Fruit fly (Drosophila melanogaster) whole organism, prepupa: ENCODE results near the gene ect.

ENCODE experiments used
- CG10631 ChIP-seq: fragments of 200-800 bp; sonication (Bioruptor generic); optimal IDR thresholded peaks from 2 replicates; lab custom pipeline; 2016; ENCODE audit warnings: missing biosample characterization, missing genetic modification characterization
- CG10669 ChIP-seq: fragments of 200-800 bp; sonication (Bioruptor generic); optimal IDR thresholded peaks from 3 replicates; lab custom pipeline; 2018; ENCODE audit warnings: missing biosample characterization, mild to moderate bottlenecking, missing genetic modification characterization, moderate library complexity
- CG11294 ChIP-seq: fragments of 200-800 bp; sonication (Bioruptor generic); IDR thresholded peaks from 2 replicates; pipeline ENCODE4 v1.3.6; 2022; ENCODE audit warnings: missing biosample characterization, missing genetic modification characterization
- CG11762 ChIP-seq: fragments of 200-800 bp; sonication (Bioruptor generic); optimal IDR thresholded peaks from 3 replicates; lab custom pipeline; 2016; ENCODE audit warnings: missing biosample characterization, missing genetic modification characterization; ENCODE audit not compliant: insufficient read depth
- CG11902 ChIP-seq: fragments of 200-800 bp; sonication (Bioruptor generic); optimal IDR thresholded peaks from 3 replicates; lab custom pipeline; 2016; ENCODE audit warnings: missing biosample characterization, missing genetic modification characterization
- CG15336 ChIP-seq: fragments of 200-800 bp; sonication (Bioruptor generic); IDR thresholded peaks from 2 replicates; pipeline ENCODE4 v1.3.6; 2022; ENCODE audit warnings: missing biosample characterization, missing genetic modification characterization
- CG16779 ChIP-seq: fragments of 200-800 bp; sonication (Bioruptor generic); optimal IDR thresholded peaks from 3 replicates; lab custom pipeline; 2017; ENCODE audit warnings: missing biosample characterization, mild to moderate bottlenecking, missing genetic modification characterization
- CG3032 ChIP-seq: fragments of 200-800 bp; optimal IDR thresholded peaks from 2 replicates; lab custom pipeline; 2019; ENCODE audit warnings: missing biosample characterization, mild to moderate bottlenecking, missing genetic modification characterization, moderate library complexity
- CG31627 ChIP-seq: fragments of 200-800 bp; sonication (Bioruptor generic); optimal IDR thresholded peaks from 3 replicates; lab custom pipeline; 2016; ENCODE audit warnings: missing biosample characterization, missing genetic modification characterization
- CG32006 ChIP-seq: fragments of 200-800 bp; sonication (Bioruptor generic); optimal IDR thresholded peaks from 3 replicates; lab custom pipeline; 2017; ENCODE audit warnings: missing biosample characterization, mild to moderate bottlenecking, missing genetic modification characterization
- CG34406 ChIP-seq: fragments of 200-800 bp; sonication (Bioruptor generic); optimal IDR thresholded peaks from 3 replicates; lab custom pipeline; 2016; ENCODE audit warnings: missing biosample characterization, missing genetic modification characterization
- CG3919 ChIP-seq: fragments of 200-800 bp; sonication (Bioruptor generic); optimal IDR thresholded peaks from 3 replicates; lab custom pipeline; 2016; ENCODE audit warnings: missing biosample characterization, missing genetic modification characterization
- CG4318 ChIP-seq: fragments of 200-800 bp; sonication (Bioruptor generic); optimal IDR thresholded peaks from 3 replicates; lab custom pipeline; 2017; ENCODE audit warnings: missing biosample characterization, mild to moderate bottlenecking, missing genetic modification characterization
- CG6163 ChIP-seq: fragments of 200-800 bp; sonication (Bioruptor generic); IDR thresholded peaks from 3 replicates; pipeline ENCODE4 v1.3.6; 2022; ENCODE audit warnings: missing biosample characterization, missing genetic modification characterization
- CG6792 ChIP-seq: fragments of 200-800 bp; sonication (Bioruptor generic); optimal IDR thresholded peaks from 3 replicates; lab custom pipeline; 2016; ENCODE audit warnings: missing biosample characterization, missing genetic modification characterization
- CG6808 ChIP-seq: fragments of 200-800 bp; sonication (Bioruptor generic); optimal IDR thresholded peaks from 3 replicates; lab custom pipeline; 2017; ENCODE audit warnings: missing biosample characterization, missing genetic modification characterization, mild to moderate bottlenecking, moderate library complexity, missing genetic modification reagents
- CG6854 ChIP-seq: fragments of 200-800 bp; sonication (Bioruptor generic); optimal IDR thresholded peaks from 2 replicates; lab custom pipeline; 2017; ENCODE audit warnings: missing biosample characterization, mild to moderate bottlenecking, missing genetic modification characterization
- CG8119 ChIP-seq: fragments of 200-800 bp; sonication (Bioruptor generic); IDR thresholded peaks from 3 replicates; pipeline ENCODE4 v1.3.6; 2022; ENCODE audit warnings: missing biosample characterization, missing genetic modification characterization
- CG8319 ChIP-seq: fragments of 200-800 bp; sonication (Bioruptor generic); optimal IDR thresholded peaks from 3 replicates; lab custom pipeline; 2016; ENCODE audit warnings: missing biosample characterization, missing genetic modification characterization
- CG8632 ChIP-seq: fragments of 200-800 bp; sonication (Bioruptor generic); optimal IDR thresholded peaks from 3 replicates; lab custom pipeline; 2016; ENCODE audit warnings: missing biosample characterization, missing genetic modification characterization
- CG9139 ChIP-seq: fragments of 200-800 bp; sonication (Bioruptor generic); optimal IDR thresholded peaks from 3 replicates; lab custom pipeline; 2017; ENCODE audit warnings: missing biosample characterization, mild to moderate bottlenecking, missing genetic modification characterization
- Eip78C ChIP-seq: fragments of 200-800 bp; sonication (Bioruptor generic); peaks from one replicate; lab custom pipeline; 2016; ENCODE audit warnings: missing biosample characterization, missing genetic modification characterization
- Eip93F ChIP-seq: fragments of 200-800 bp; sonication (Bioruptor generic); optimal IDR thresholded peaks from 2 replicates; lab custom pipeline; 2016; ENCODE audit warnings: missing biosample characterization, mild to moderate bottlenecking, missing genetic modification characterization
- Ets21C ChIP-seq: fragments of 200-800 bp; sonication (Bioruptor generic); optimal IDR thresholded peaks from 3 replicates; lab custom pipeline; 2016; ENCODE audit warnings: missing biosample characterization, missing genetic modification characterization
- Ets96B ChIP-seq: fragments of 200-800 bp; optimal IDR thresholded peaks from 2 replicates; lab custom pipeline; 2019; ENCODE audit warnings: missing biosample characterization, mild to moderate bottlenecking, missing genetic modification characterization, moderate library complexity
- Gug ChIP-seq: fragments of 200-800 bp; sonication (Bioruptor generic); IDR thresholded peaks from 2 replicates; pipeline ENCODE4 v1.3.6; 2022; ENCODE audit warnings: missing biosample characterization, missing genetic modification characterization
- Hr39 ChIP-seq: fragments of 200-800 bp; sonication (Bioruptor generic); optimal IDR thresholded peaks from 2 replicates; lab custom pipeline; 2016; ENCODE audit warnings: missing biosample characterization, missing genetic modification characterization
- Hr4 ChIP-seq: fragments of 200-800 bp; sonication (Bioruptor generic); optimal IDR thresholded peaks from 3 replicates; lab custom pipeline; 2016; ENCODE audit warnings: missing biosample characterization, missing genetic modification characterization
- Lpt ChIP-seq: fragments of 200-800 bp; sonication (Bioruptor generic); optimal IDR thresholded peaks from 3 replicates; lab custom pipeline; 2016; ENCODE audit warnings: missing biosample characterization, missing genetic modification characterization
- Met ChIP-seq: fragments of 200-800 bp; sonication (Bioruptor generic); optimal IDR thresholded peaks from 3 replicates; lab custom pipeline; 2016; ENCODE audit warnings: missing biosample characterization, missing genetic modification characterization
- OdsH ChIP-seq: fragments of 200-800 bp; sonication (Bioruptor generic); optimal IDR thresholded peaks from 3 replicates; lab custom pipeline; 2016; ENCODE audit warnings: missing biosample characterization, missing genetic modification characterization
- Smox ChIP-seq: fragments of 200-800 bp; sonication (Bioruptor generic); optimal IDR thresholded peaks from 3 replicates; lab custom pipeline; 2016; ENCODE audit warnings: missing biosample characterization, missing genetic modification characterization
- Sox102F ChIP-seq: fragments of 200-800 bp; sonication (Bioruptor generic); optimal IDR thresholded peaks from 2 replicates; lab custom pipeline; 2016; ENCODE audit warnings: missing biosample characterization, mild to moderate bottlenecking, missing genetic modification characterization
- Sox15 ChIP-seq: fragments of 200-800 bp; sonication (Bioruptor generic); optimal IDR thresholded peaks from 3 replicates; lab custom pipeline; 2016; ENCODE audit warnings: missing biosample characterization, missing genetic modification characterization
- achi ChIP-seq: fragments of 200-800 bp; sonication (Bioruptor generic); optimal IDR thresholded peaks from 3 replicates; lab custom pipeline; 2016; ENCODE audit warnings: missing biosample characterization, missing genetic modification characterization
- acj6 ChIP-seq: fragments of 200-800 bp; sonication (Bioruptor generic); optimal IDR thresholded peaks from 3 replicates; lab custom pipeline; 2016; ENCODE audit warnings: missing biosample characterization, missing genetic modification characterization
- dac ChIP-seq: fragments of 200-800 bp; sonication (Bioruptor generic); optimal IDR thresholded peaks from 2 replicates; lab custom pipeline; 2017; ENCODE audit warnings: missing biosample characterization, mild to moderate bottlenecking, missing genetic modification characterization
- dsx ChIP-seq: fragments of 200-800 bp; optimal IDR thresholded peaks from 3 replicates; lab custom pipeline; 2019; ENCODE audit warnings: missing biosample characterization, mild to moderate bottlenecking, missing genetic modification characterization, moderate library complexity; ENCODE audit not compliant: poor library complexity, severe bottlenecking
- eg ChIP-seq: fragments of 200-800 bp; sonication (Bioruptor generic); IDR thresholded peaks from 3 replicates; pipeline ENCODE4 v1.3.6; 2022; ENCODE audit warnings: missing biosample characterization, missing genetic modification characterization
- fd85E ChIP-seq: fragments of 200-800 bp; sonication (Bioruptor generic); optimal IDR thresholded peaks from 3 replicates; lab custom pipeline; 2016; ENCODE audit warnings: missing biosample characterization, missing genetic modification characterization
- fkh ChIP-seq: fragments of 200-800 bp; sonication (Bioruptor generic); optimal IDR thresholded peaks from 3 replicates; lab custom pipeline; 2017; ENCODE audit warnings: missing biosample characterization, mild to moderate bottlenecking, missing genetic modification characterization, moderate library complexity
- lz ChIP-seq: fragments of 200-800 bp; sonication (Bioruptor generic); optimal IDR thresholded peaks from 3 replicates; lab custom pipeline; 2016; ENCODE audit warnings: missing biosample characterization, missing genetic modification characterization
- net ChIP-seq: fragments of 200-800 bp; sonication (Bioruptor generic); optimal IDR thresholded peaks from 3 replicates; lab custom pipeline; 2016; ENCODE audit warnings: missing biosample characterization, missing genetic modification characterization
- pdm3 ChIP-seq: fragments of 200-800 bp; sonication (Bioruptor generic); optimal IDR thresholded peaks from 3 replicates; lab custom pipeline; 2016; ENCODE audit warnings: missing biosample characterization, missing genetic modification characterization
- ss ChIP-seq, 2 experiments: fragments of 200-800 bp; sonication (Bioruptor generic); optimal IDR thresholded peaks; 2 replicates in 1 of 2; 3 replicates in 1 of 2; lab custom pipeline; 2017 to 2018; ENCODE audit warnings: mild to moderate bottlenecking in 2 of 2, missing biosample characterization in 2 of 2, missing genetic modification characterization in 2 of 2, moderate library complexity in 1 of 2
- svp ChIP-seq: fragments of 200-800 bp; sonication (Bioruptor generic); peaks from one replicate; lab custom pipeline; 2016; ENCODE audit warnings: missing biosample characterization, missing genetic modification characterization
- topi ChIP-seq: fragments of 200-800 bp; sonication (Bioruptor generic); optimal IDR thresholded peaks from 3 replicates; lab custom pipeline; 2016; ENCODE audit warnings: missing biosample characterization, missing genetic modification characterization
- vri ChIP-seq: fragments of 200-800 bp; sonication (Bioruptor generic); optimal IDR thresholded peaks from 3 replicates; lab custom pipeline; 2016; ENCODE audit warnings: missing biosample characterization, mild to moderate bottlenecking, missing genetic modification characterization

ect gene

DNA sequence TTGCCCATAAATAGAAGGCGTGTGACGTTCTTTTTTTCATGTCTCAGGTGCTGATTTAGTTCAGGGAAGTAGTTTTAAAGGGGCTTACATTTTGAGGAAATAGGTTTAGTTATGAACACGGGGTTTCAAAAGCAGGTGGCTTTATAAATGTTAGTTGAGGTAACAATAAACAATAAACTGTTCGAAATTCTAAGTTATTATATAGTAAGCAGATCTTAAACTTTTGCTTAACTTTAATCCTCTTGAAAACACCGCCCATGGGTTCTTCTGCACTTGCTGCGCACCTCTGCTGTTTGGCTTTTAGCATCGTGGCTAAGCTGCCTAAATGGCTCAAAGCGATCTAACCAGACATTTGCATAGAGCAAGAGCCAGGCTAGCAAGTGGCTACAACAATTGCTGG is 28.9 kb upstream of the ect start:
- TF ChIP-seq CG6163 (peak; percentile 36; the same call in 2 of the 3 replicates), CG6808 (GFP tag; lab: Kevin White, UChicago) (no peak), Lpt (no peak), dsx (GFP tag; lab: Kevin White, UChicago) (no peak), CG3919 (GFP tag; lab: Kevin White, UChicago) (no peak), eg (no peak), CG15336 (peak; percentile 43), achi (no peak), CG3032 (tag; lab: Kevin White, UChicago) (no peak), Sox15 (GFP tag; lab: Kevin White, UChicago) (no peak), ss (GFP tag; optimal IDR thresholded peaks at IDR 0.05; lab: Kevin White, UChicago) (no peak), Ets96B (tag; lab: Kevin White, UChicago) (no peak), OdsH (no peak), Gug (GFP tag; lab: Robert Waterston, UW) (0 out of 2 replicates have a peak, but pooled peaks have one; percentile 24), CG8119 (GFP tag; lab: Robert Waterston, UW) (no peak), pdm3 (peak; percentile 15), CG6792 (GFP tag; lab: Kevin White, UChicago) (no peak), fkh (no peak), CG8319 (GFP tag; lab: Kevin White, UChicago) (no peak), CG10631 (GFP tag; lab: Kevin White, UChicago) (no peak), CG34406 (GFP tag; lab: Kevin White, UChicago) (no peak), CG11294 (GFP tag; lab: Robert Waterston, UW) (peak; percentile 32; the same call in 1 of the 2 replicates), Hr39 (GFP tag; lab: Kevin White, UChicago) (no peak), Eip78C (GFP tag; lab: Kevin White, UChicago) (no peak), CG16779 (no peak), CG8632 (GFP tag; lab: Kevin White, UChicago) (no peak), Ets21C (GFP tag; lab: Kevin White, UChicago) (no peak), CG9139 (GFP tag; lab: Kevin White, UChicago) (no peak), svp (GFP tag; lab: Kevin White, UChicago) (no peak), CG32006 (GFP tag; lab: Kevin White, UChicago) (peak; percentile 49), acj6 (GFP tag; lab: Kevin White, UChicago) (no peak), CG6854 (GFP tag; lab: Kevin White, UChicago) (no peak), CG11762 (no peak), CG4318 (GFP tag; lab: Kevin White, UChicago) (peak; percentile 4), Sox102F (GFP tag; lab: Kevin White, UChicago) (no peak), Smox (GFP tag; lab: Kevin White, UChicago) (no peak), Met (GFP tag; lab: Kevin White, UChicago) (no peak), Hr4 (GFP tag; lab: Kevin White, UChicago) (peak; percentile 11), dac (GFP tag; lab: Kevin White, UChicago) (no peak), fd85E (GFP tag; lab: Kevin White, UChicago) (no peak), topi (no peak), lz (no peak), CG10669 (GFP tag; lab: Kevin White, UChicago) (no peak)

- TF ChIP-seq CG11294 (GFP tag; lab: Robert Waterston, UW) (no peak), CG6792 (GFP tag; lab: Kevin White, UChicago) (peak; percentile 28), OdsH (peak; percentile 23), pdm3 (peak; percentile 13), CG11762 (no peak), CG31627 (peak; percentile 39), fd85E (GFP tag; lab: Kevin White, UChicago) (no peak), CG9139 (GFP tag; lab: Kevin White, UChicago) (no peak), Ets21C (GFP tag; lab: Kevin White, UChicago) (peak; percentile 23), Eip93F (GFP tag; lab: Kevin White, UChicago) (no peak), CG32006 (GFP tag; lab: Kevin White, UChicago) (no peak), Gug (GFP tag; lab: Robert Waterston, UW) (no peak), Hr39 (GFP tag; lab: Kevin White, UChicago) (peak; percentile 39), Ets96B (tag; lab: Kevin White, UChicago) (peak; percentile 36), CG11902 (GFP tag; lab: Kevin White, UChicago) (no peak), topi (peak; percentile 31), CG15336 (no peak), CG6808 (GFP tag; lab: Kevin White, UChicago) (peak; percentile 8), CG8632 (GFP tag; lab: Kevin White, UChicago) (no peak), CG10669 (GFP tag; lab: Kevin White, UChicago) (peak; percentile 40), vri (GFP tag; lab: Kevin White, UChicago) (peak; percentile 14), CG3032 (tag; lab: Kevin White, UChicago) (peak; percentile 25), acj6 (GFP tag; lab: Kevin White, UChicago) (peak; percentile 4), Eip78C (GFP tag; lab: Kevin White, UChicago) (peak; percentile 67), net (GFP tag; lab: Kevin White, UChicago) (no peak), eg (0 out of 3 replicates have a peak, but pooled peaks have one; percentile 16), Sox15 (GFP tag; lab: Kevin White, UChicago) (no peak), fkh (no peak)
These were observed 25.5 kb upstream of the ect start for dm6 chr3L:10227094-10227493.
